Fruit fly (Drosophila melanogaster) whole organism, pupa: ENCODE results near the gene CG32461.
A peak's percentile ranks its signal among the peaks of the same experiment; 100 is the strongest.

Experiments
- CG4496 ChIP-seq: fragments of 200-800 bp; sonication (Bioruptor generic); IDR thresholded peaks from 3 replicates; pipeline ENCODE4 v1.3.6; 2022; ENCODE audit warnings: missing biosample characterization, missing genetic modification characterization
- Pif1B ChIP-seq: fragments of 200-800 bp; sonication (Bioruptor generic); optimal IDR thresholded peaks from 3 replicates; lab custom pipeline; 2016; ENCODE audit warnings: missing biosample characterization, missing genetic modification characterization

The CG32461 gene

DNA sequence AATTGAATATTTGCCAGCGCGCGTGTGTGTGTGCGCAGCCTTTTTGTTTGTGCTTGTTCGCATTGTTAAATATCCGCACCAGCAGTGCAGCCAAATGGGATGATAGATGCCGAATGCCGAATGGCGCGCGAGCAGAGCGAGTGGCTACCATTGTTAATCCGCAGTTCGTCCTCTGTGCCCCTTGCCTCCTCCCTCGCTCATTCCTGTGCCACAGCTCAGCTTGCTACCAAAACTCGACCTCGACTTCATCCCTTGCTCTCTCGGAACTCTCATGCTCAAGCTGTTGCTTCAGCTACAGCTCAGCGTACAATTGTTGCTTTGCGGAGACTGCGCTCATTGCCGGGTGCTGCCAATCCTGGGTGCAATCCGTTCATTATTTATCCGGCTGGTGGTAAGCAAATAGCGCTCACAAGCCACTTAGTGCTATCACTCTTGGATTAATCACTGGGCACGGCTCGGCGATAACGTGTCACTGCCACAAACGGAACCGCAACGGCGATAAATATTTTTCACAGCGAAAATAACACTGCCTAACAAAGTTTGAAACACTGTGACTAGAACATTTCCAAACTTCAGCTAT, 45.7 kb downstream of the CG32461 start:
- TF ChIP-seq CG4496 (GFP tag; lab: Robert Waterston, UW), result 0 out of 3 replicates have a peak, but pooled peaks have one; percentile 11
- no peak for TF ChIP-seq Pif1B (GFP tag; lab: Kevin White, UChicago)
